Worm (Caenorhabditis elegans) whole organism, young adult: ENCODE measurements around the gene C45G9.8.

Experiments
- B0336.3 ChIP-seq: fragments of 200-800 bp; sonication (Bioruptor generic); IDR thresholded peaks from 2 replicates; pipeline ENCODE4 v1.3.6; 2022; ENCODE audit warnings: missing genetic modification characterization, missing compliant biosample characterization
- C06A6.2 ChIP-seq: fragments of 200-800 bp; sonication (Bioruptor generic); conservative IDR thresholded peaks from 2 replicates; pipeline ENCODE4 v1.3.6; 2022; ENCODE audit warnings: missing genetic modification characterization, missing compliant biosample characterization
- F22D6.2 ChIP-seq: sonication (generic microtip); optimal IDR thresholded peaks from 2 replicates; lab custom pipeline; 2016; ENCODE audit warnings: mild to moderate bottlenecking, missing genetic modification characterization, missing compliant biosample characterization
- F33H1.4 ChIP-seq: fragments of 200-800 bp; sonication (Bioruptor generic); IDR thresholded peaks from 2 replicates; pipeline ENCODE4 v1.3.6; 2022; ENCODE audit warnings: missing genetic modification reagents, missing genetic modification characterization, missing compliant biosample characterization
- F52B5.7 ChIP-seq: sonication (generic microtip); optimal IDR thresholded peaks from 2 replicates; lab custom pipeline; 2016; ENCODE audit warnings: mild to moderate bottlenecking, missing genetic modification characterization, missing compliant biosample characterization
- F55B11.4 ChIP-seq: sonication (generic microtip); optimal IDR thresholded peaks from 2 replicates; lab custom pipeline; 2016; ENCODE audit warnings: missing compliant biosample characterization, missing genetic modification characterization, borderline replicate concordance; ENCODE audit not compliant: insufficient read depth
- K12H6.12 ChIP-seq: fragments of 200-800 bp; sonication (Bioruptor generic); optimal IDR thresholded peaks from 2 replicates; lab custom pipeline; 2018; ENCODE audit warnings: mild to moderate bottlenecking, missing genetic modification characterization, missing compliant biosample characterization
- Y95B8A.8 ChIP-seq: fragments of 200-800 bp; sonication (Bioruptor generic); IDR thresholded peaks from 2 replicates; pipeline ENCODE4 v1.3.6; 2022; ENCODE audit warnings: missing genetic modification reagents, missing genetic modification characterization, missing compliant biosample characterization
- ZK185.1 ChIP-seq: sonication (generic microtip); optimal IDR thresholded peaks from 2 replicates; lab custom pipeline; 2016; ENCODE audit warnings: mild to moderate bottlenecking, missing genetic modification characterization, missing compliant biosample characterization; ENCODE audit not compliant: poor library complexity, severe bottlenecking
- aptf-3 ChIP-seq: fragments of 200-800 bp; sonication (Bioruptor generic); IDR thresholded peaks from 2 replicates; pipeline ENCODE4 v1.3.6; 2022; ENCODE audit warnings: missing genetic modification characterization, missing compliant biosample characterization
- atf-7 ChIP-seq: sonication (generic microtip); optimal IDR thresholded peaks from 2 replicates; lab custom pipeline; 2017; ENCODE audit warnings: mild to moderate bottlenecking, missing genetic modification characterization, missing compliant biosample characterization
- attf-6 ChIP-seq: fragments of 200-800 bp; sonication (Bioruptor generic); IDR thresholded peaks from 2 replicates; pipeline ENCODE4 v1.3.6; 2022; ENCODE audit warnings: missing genetic modification reagents, missing genetic modification characterization, missing compliant biosample characterization
- bed-1 ChIP-seq: fragments of 200-800 bp; sonication (Bioruptor generic); IDR thresholded peaks from 2 replicates; pipeline ENCODE4 v1.3.6; 2022; ENCODE audit warnings: missing genetic modification reagents, missing genetic modification characterization, missing compliant biosample characterization
- ceh-79 ChIP-seq: sonication (generic microtip); optimal IDR thresholded peaks from 2 replicates; lab custom pipeline; 2017; ENCODE audit warnings: mild to moderate bottlenecking, missing genetic modification characterization, missing compliant biosample characterization
- dox-1 ChIP-seq: fragments of 200-800 bp; sonication (Bioruptor generic); IDR thresholded peaks from 2 replicates; pipeline ENCODE4 v1.3.6; 2022; ENCODE audit warnings: missing genetic modification reagents, missing genetic modification characterization, missing compliant biosample characterization
- dpff-1 ChIP-seq: sonication (generic microtip); optimal IDR thresholded peaks from 2 replicates; lab custom pipeline; 2017; ENCODE audit warnings: mild to moderate bottlenecking, missing genetic modification characterization, missing compliant biosample characterization
- efl-1 ChIP-seq: fragments of 150-350 bp; optimal IDR thresholded peaks from 2 replicates; lab custom pipeline; 2014; ENCODE audit warnings: missing biosample characterization, missing genetic modification reagents, missing genetic modification characterization
- egl-44 ChIP-seq: fragments of 200-800 bp; sonication (Bioruptor generic); IDR thresholded peaks from 2 replicates; pipeline ENCODE4 v1.3.6; 2022; ENCODE audit warnings: missing genetic modification reagents, missing genetic modification characterization, missing compliant biosample characterization
- ets-4 ChIP-seq: fragments of 200-800 bp; sonication (Bioruptor generic); optimal IDR thresholded peaks from 2 replicates; lab custom pipeline; 2018; ENCODE audit warnings: mild to moderate bottlenecking, missing genetic modification characterization, missing compliant biosample characterization
- gei-17 ChIP-seq: fragments of 200-800 bp; sonication (Bioruptor generic); optimal IDR thresholded peaks from 2 replicates; lab custom pipeline; 2018; ENCODE audit warnings: mild to moderate bottlenecking, missing genetic modification characterization, missing compliant biosample characterization
- him-1 ChIP-seq: sonication (generic microtip); optimal IDR thresholded peaks from 2 replicates; lab custom pipeline; 2016; ENCODE audit warnings: missing genotype, missing genetic modification reagents, missing genetic modification characterization, missing compliant biosample characterization
- hmg-1.2 ChIP-seq: fragments of 200-800 bp; sonication (Bioruptor generic); IDR thresholded peaks from 2 replicates; pipeline ENCODE4 v1.3.6; 2022; ENCODE audit warnings: missing genetic modification reagents, missing genetic modification characterization, missing compliant biosample characterization
- hmg-20 ChIP-seq: fragments of 200-800 bp; sonication (Bioruptor generic); IDR thresholded peaks from 2 replicates; pipeline ENCODE4 v1.3.6; 2022; ENCODE audit warnings: missing genetic modification reagents, missing genetic modification characterization, missing compliant biosample characterization
- lin-35 ChIP-seq, 3 experiments: fragments of 150-350 bp in 2 of 3; sonication (generic microtip) in 1 of 3; optimal IDR thresholded peaks; 2 replicates each; lab custom pipeline; 2014 to 2018; ENCODE audit warnings: missing biosample characterization in 3 of 3, missing genetic modification characterization in 3 of 3, missing genetic modification reagents in 3 of 3
- lin-40 ChIP-seq: sonication (generic microtip); optimal IDR thresholded peaks from 2 replicates; lab custom pipeline; 2016; ENCODE audit warnings: missing genetic modification characterization, mild to moderate bottlenecking, missing compliant biosample characterization, missing genotype, missing genetic modification reagents
- lsy-27 ChIP-seq: sonication (generic microtip); optimal IDR thresholded peaks from 2 replicates; lab custom pipeline; 2017; ENCODE audit warnings: missing genetic modification characterization, mild to moderate bottlenecking, missing compliant biosample characterization, antibody characterized with exemption, missing genotype, borderline replicate concordance; ENCODE audit not compliant: insufficient read depth
- madf-10 ChIP-seq: sonication (generic microtip); optimal IDR thresholded peaks from 2 replicates; lab custom pipeline; 2016; ENCODE audit warnings: mild to moderate bottlenecking, missing genetic modification characterization, missing compliant biosample characterization
- mcd-1 ChIP-seq: fragments of 200-800 bp; sonication (Bioruptor generic); IDR thresholded peaks from 2 replicates; pipeline ENCODE4 v1.3.6; 2022; ENCODE audit warnings: missing genetic modification reagents, missing genetic modification characterization, missing compliant biosample characterization
- mes-4 ChIP-seq: sonication (generic microtip); optimal IDR thresholded peaks from 2 replicates; lab custom pipeline; 2016; ENCODE audit warnings: missing genotype, missing genetic modification characterization, missing compliant biosample characterization
- nfya-1 ChIP-seq: sonication (generic microtip); optimal IDR thresholded peaks from 2 replicates; lab custom pipeline; 2017; ENCODE audit warnings: antibody characterized with exemption, missing compliant biosample characterization, missing genetic modification characterization, borderline replicate concordance; ENCODE audit not compliant: insufficient read depth
- nhr-179 ChIP-seq: sonication (generic microtip); optimal IDR thresholded peaks from 2 replicates; lab custom pipeline; 2016; ENCODE audit warnings: mild to moderate bottlenecking, missing genetic modification characterization, missing compliant biosample characterization
- nhr-80 ChIP-seq: sonication (generic microtip); optimal IDR thresholded peaks from 2 replicates; lab custom pipeline; 2016; ENCODE audit warnings: missing genetic modification characterization, missing compliant biosample characterization
- nhr-90 ChIP-seq: sonication (generic microtip); optimal IDR thresholded peaks from 2 replicates; lab custom pipeline; 2016; ENCODE audit warnings: missing genotype, mild to moderate bottlenecking, missing genetic modification characterization, missing compliant biosample characterization
- pha-4 ChIP-seq: fragments of 150-350 bp; sonication (generic microtip); optimal IDR thresholded peaks from 2 replicates; lab custom pipeline; 2014; ENCODE audit warnings: missing biosample characterization, missing genetic modification reagents, missing genetic modification characterization
- rec-8 ChIP-seq, 2 experiments: sonication (generic microtip); optimal IDR thresholded peaks; 2 replicates each; lab custom pipeline; 2016; ENCODE audit warnings: mild to moderate bottlenecking in 2 of 2, missing genetic modification characterization in 2 of 2, missing genetic modification reagents in 2 of 2, missing genotype in 2 of 2, missing biosample characterization in 1 of 2, missing compliant biosample characterization in 1 of 2, moderate library complexity in 1 of 2
- snpc-1.1 ChIP-seq: sonication (generic microtip); optimal IDR thresholded peaks from 2 replicates; lab custom pipeline; 2017; ENCODE audit warnings: missing genetic modification characterization, mild to moderate bottlenecking, missing compliant biosample characterization, antibody characterized with exemption, moderate library complexity, missing genotype, missing genetic modification reagents; ENCODE audit not compliant: insufficient read depth
- snpc-1.3 ChIP-seq: sonication (generic microtip); optimal IDR thresholded peaks from 2 replicates; lab custom pipeline; 2017; ENCODE audit warnings: missing genetic modification characterization, mild to moderate bottlenecking, missing compliant biosample characterization, antibody characterized with exemption, moderate library complexity, missing genotype, missing genetic modification reagents; ENCODE audit not compliant: insufficient read depth
- snpc-4 ChIP-seq, 5 experiments: fragments of 150-350 bp in 1 of 5; sonication (generic microtip) in 4 of 5; optimal IDR thresholded peaks; 2 replicates each; lab custom pipeline; 2014 to 2018; ENCODE audit warnings: missing genetic modification characterization in 5 of 5, missing biosample characterization in 3 of 5, antibody characterized with exemption in 2 of 5, mild to moderate bottlenecking in 2 of 5, missing compliant biosample characterization in 2 of 5, missing genotype in 2 of 5, moderate library complexity in 2 of 5, missing genetic modification reagents in 1 of 5
- sptf-2 ChIP-seq: fragments of 200-800 bp; sonication (Bioruptor generic); optimal IDR thresholded peaks from 2 replicates; lab custom pipeline; 2018; ENCODE audit warnings: mild to moderate bottlenecking, missing genetic modification characterization, missing compliant biosample characterization
- tbp1 ChIP-seq: fragments of 200-800 bp; sonication (Bioruptor generic); optimal IDR thresholded peaks from 2 replicates; lab custom pipeline; 2018; ENCODE audit warnings: mild to moderate bottlenecking, missing genetic modification characterization, missing compliant biosample characterization
- unc-62 ChIP-seq: fragments of 150-350 bp; optimal IDR thresholded peaks from 2 replicates; lab custom pipeline; 2014; ENCODE audit warnings: missing biosample characterization, missing genetic modification reagents, missing genetic modification characterization
- xnd-1 ChIP-seq: sonication (generic microtip); optimal IDR thresholded peaks from 2 replicates; lab custom pipeline; 2016; ENCODE audit warnings: missing genotype, missing genetic modification reagents, missing genetic modification characterization, missing compliant biosample characterization
- zfh-2 ChIP-seq: fragments of 200-800 bp; sonication (Bioruptor generic); conservative IDR thresholded peaks from 2 replicates; pipeline ENCODE4 v1.3.6; 2022; ENCODE audit warnings: missing genetic modification reagents, missing genetic modification characterization, missing compliant biosample characterization
- ztf-18 ChIP-seq: sonication (generic microtip); optimal IDR thresholded peaks from 2 replicates; lab custom pipeline; 2016; ENCODE audit warnings: missing genotype, mild to moderate bottlenecking, missing genetic modification characterization, missing compliant biosample characterization
- ztf-6 ChIP-seq: fragments of 200-800 bp; sonication (Bioruptor generic); IDR thresholded peaks from 2 replicates; pipeline ENCODE4 v1.3.6; 2022; ENCODE audit warnings: missing genetic modification reagents, missing genetic modification characterization, missing compliant biosample characterization

C45G9.8 gene

ce11 chrIII:5025136-5025629 lies 28.3 kb downstream of the C45G9.8 start (continued):
- TF ChIP-seq unc-62 (GFP tag; lab: Kevin White, UChicago) (no peak), nhr-179 (no peak), hmg-1.2 (GFP tag; lab: Robert Waterston, UW) (peak; percentile 27; the same call in 1 of the 2 replicates), mes-4 (tag; lab: Kevin White, UChicago) (no peak), dox-1 (GFP tag; lab: Robert Waterston, UW) (peak; percentile 66), dpff-1 (tag; lab: Kevin White, UChicago) (no peak), lsy-27 (tag; lab: Kevin White, UChicago) (no peak), nhr-80 (tag; lab: Kevin White, UChicago) (peak; percentile 9), F55B11.4 (tag; lab: Kevin White, UChicago) (no peak), efl-1 (no peak), atf-7 (tag; lab: Kevin White, UChicago) (peak; percentile 27), attf-6 (GFP tag; lab: Robert Waterston, UW) (no peak), F33H1.4 (GFP tag; lab: Robert Waterston, UW) (peak; percentile 36; the same call in 1 of the 2 replicates), C06A6.2 (GFP tag; lab: Robert Waterston, UW) (no peak), madf-10 (peak; percentile 43), B0336.3 (no peak; the same call in none of the 2 replicates), nfya-1 (tag; lab: Kevin White, UChicago) (no peak), hmg-20 (GFP tag; lab: Robert Waterston, UW) (0 out of 2 replicates have a peak, but pooled peaks have one; percentile 5), Y95B8A.8 (GFP tag; lab: Robert Waterston, UW) (peak; percentile 84), snpc-1.1 (no peak), bed-1 (GFP tag; lab: Robert Waterston, UW) (no peak), sptf-2 (GFP tag; lab: Kevin White, UChicago) (no peak), rec-8 (tag; optimal IDR thresholded peaks at IDR 0.05; lab: Kevin White, UChicago) (no peak), pha-4 (peak; percentile 2), egl-44 (GFP tag; lab: Robert Waterston, UW) (no peak; the same call in 1 of the 2 replicates), F52B5.7 (tag; lab: Kevin White, UChicago) (peak; percentile 64), ztf-6 (GFP tag; lab: Robert Waterston, UW) (no peak), xnd-1 (tag; lab: Kevin White, UChicago) (no peak), snpc-1.3 (no peak), F22D6.2 (tag; lab: Kevin White, UChicago) (no peak), mcd-1 (GFP tag; lab: Robert Waterston, UW) (peak; percentile 50; the same call in 1 of the 2 replicates)

- TF ChIP-seq madf-10 (peak; percentile 14), aptf-3 (GFP tag; lab: Robert Waterston, UW) (no peak), snpc-1.3 (peak; percentile 12), K12H6.12 (tag; lab: Kevin White, UChicago) (no peak), hmg-1.2 (GFP tag; lab: Robert Waterston, UW) (peak; percentile 46; the same call in 1 of the 2 replicates), F52B5.7 (tag; lab: Kevin White, UChicago) (no peak), unc-62 (GFP tag; lab: Kevin White, UChicago) (no peak), lin-40 (peak; percentile 1), him-1 (tag; lab: Kevin White, UChicago) (no peak), ztf-18 (tag; lab: Kevin White, UChicago) (peak; percentile 46), nhr-90 (tag; lab: Kevin White, UChicago) (no peak), snpc-4 (GFP tag; optimal IDR thresholded peaks at IDR 0.05; lab: Kevin White, UChicago) (no peak), snpc-4 (tag; optimal IDR thresholded peaks at IDR 0.05; lab: Kevin White, UChicago) (peak in 2 of 4 experiments; percentile 17 to 31), zfh-2 (GFP tag; lab: Robert Waterston, UW) (peak; percentile 73), gei-17 (GFP tag; lab: Kevin White, UChicago) (no peak), ZK185.1 (tag; lab: Kevin White, UChicago) (peak; percentile 5), ceh-79 (no peak), nhr-80 (tag; lab: Kevin White, UChicago) (peak; percentile 24), ets-4 (GFP tag; lab: Kevin White, UChicago) (no peak), tbp1 (GFP tag; lab: Kevin White, UChicago) (peak; percentile 15), lin-35 (GFP tag; optimal IDR thresholded peaks at IDR 0.05; lab: Kevin White, UChicago) (peak in 1 of 3 experiments; percentile 58)
Observed at ce11 chrIII:5024393-5024964, 29.0 kb downstream of the C45G9.8 start, which contains the start of gene pcf-11. Gene pcf-11 (plus strand): TSS chrIII:5024914.
